Fruit fly (Drosophila melanogaster): ENCODE measurements around the gene CG17147.
A peak's percentile ranks its signal among the peaks of the same experiment; 100 is the strongest.

The CG17147 gene

DNA sequence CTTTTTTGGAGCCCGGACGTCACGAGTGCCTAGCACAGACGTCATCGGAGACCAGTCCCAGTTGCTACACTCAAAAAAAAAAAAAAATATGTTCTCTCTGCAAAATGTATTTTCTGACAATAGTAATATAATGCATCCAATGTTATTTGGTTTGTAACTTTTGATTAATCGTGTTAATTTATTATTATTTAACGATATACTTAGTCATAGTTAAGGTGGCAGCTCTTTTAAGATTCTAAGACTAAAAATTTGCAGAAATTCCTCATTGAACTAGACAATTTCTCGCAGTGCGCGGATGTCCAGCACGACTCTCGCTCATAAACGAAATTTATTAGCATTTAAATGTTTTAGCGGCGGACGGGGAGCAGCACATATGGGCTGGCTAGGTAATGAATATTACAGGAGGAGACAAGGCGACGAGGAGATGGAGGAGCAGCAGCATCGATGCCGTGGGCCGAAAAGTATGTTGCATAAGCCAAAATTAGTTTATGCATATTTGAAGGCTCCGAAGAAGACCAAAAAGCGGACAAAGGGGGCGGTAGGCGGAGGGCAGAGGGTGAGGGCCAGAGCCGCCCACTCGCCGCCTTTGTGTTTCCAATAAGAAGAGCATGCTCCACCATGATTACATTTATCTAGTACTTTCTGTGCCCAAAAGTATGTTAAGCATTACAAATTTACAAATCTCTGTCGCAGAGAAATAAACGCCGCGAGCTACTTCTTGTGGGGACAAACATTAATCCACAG is 40.2 kb upstream of the CG17147 start (continued):
- TF ChIP-seq trh (GFP tag; optimal IDR thresholded peaks at IDR 0.05): no peak
- TF ChIP-seq CG14710 (tag; optimal IDR thresholded peaks at IDR 0.05): peak; percentile 20
- TF ChIP-seq CG7745 (tag; optimal IDR thresholded peaks at IDR 0.05): no peak
- TF ChIP-seq gro (GFP tag; optimal IDR thresholded peaks at IDR 0.05): no peak
- no peak for TF ChIP-seq bbx (GFP tag; IDR thresholded peaks at IDR 0.05; ENCODE audit: partially characterized antibody)
- TF ChIP-seq C15 (GFP tag; IDR thresholded peaks at IDR 0.05): no peak
- TF ChIP-seq CG17359 (tag; optimal IDR thresholded peaks at IDR 0.05): peak; percentile 58
- no peak for TF ChIP-seq croc (GFP tag; conservative IDR thresholded peaks at IDR 0.05)
- TF ChIP-seq eve (GFP tag; optimal IDR thresholded peaks at IDR 0.05): peak in 1 of 2 experiments; percentile 60
- 0 out of 2 replicates have a peak, but pooled peaks have one; percentile 19 for TF ChIP-seq CG17328 (GFP tag; IDR thresholded peaks at IDR 0.05)
- TF ChIP-seq CG9797 (GFP tag; optimal IDR thresholded peaks at IDR 0.05): no peak
- peak; percentile 56; the same call in 1 of the 2 replicates for TF ChIP-seq seq (GFP tag; IDR thresholded peaks at IDR 0.05)
- TF ChIP-seq odd (GFP tag; optimal IDR thresholded peaks at IDR 0.05): no peak
- no peak for TF ChIP-seq sna (GFP tag; IDR thresholded peaks at IDR 0.05; ENCODE audit: partially characterized antibody)
- TF ChIP-seq vvl (GFP tag; IDR thresholded peaks at IDR 0.05): peak; percentile 34; the same call in 1 of the 2 replicates
- no peak for TF ChIP-seq pho (GFP tag; optimal IDR thresholded peaks at IDR 0.05)
- TF ChIP-seq ab (GFP tag; optimal IDR thresholded peaks at IDR 0.05): no peak
- TF ChIP-seq Dip2 (GFP tag; IDR thresholded peaks at IDR 0.05): 0 out of 2 replicates have a peak, but pooled peaks have one; percentile 12
- TF ChIP-seq CG34224 (GFP tag; IDR thresholded peaks at IDR 0.05; ENCODE audit: partially characterized antibody): no peak
- TF ChIP-seq CG8478 (optimal IDR thresholded peaks at IDR 0.05): no peak
- TF ChIP-seq CG16815 (GFP tag; optimal IDR thresholded peaks at IDR 0.05): peak; percentile 59
- TF ChIP-seq CG15479 (GFP tag; optimal IDR thresholded peaks at IDR 0.05): no peak
- TF ChIP-seq CG15269 (tag; optimal IDR thresholded peaks at IDR 0.05): peak; percentile 59
- TF ChIP-seq Rfx (GFP tag; IDR thresholded peaks at IDR 0.05): peak; percentile 61; the same call in 1 of the 2 replicates
- TF ChIP-seq emc (GFP tag; optimal IDR thresholded peaks at IDR 0.05): no peak
- no peak for TF ChIP-seq CG31388 (GFP tag; optimal IDR thresholded peaks at IDR 0.05)
- TF ChIP-seq NC2α (GFP tag; optimal IDR thresholded peaks at IDR 0.05): no peak
- TF ChIP-seq unpg (GFP tag; optimal IDR thresholded peaks at IDR 0.05): peak; percentile 53
- TF ChIP-seq Sox102F (GFP tag; optimal IDR thresholded peaks at IDR 0.05): peak; percentile 69
- no peak for TF ChIP-seq B-H1 (GFP tag; IDR thresholded peaks at IDR 0.05)
- TF ChIP-seq CG6654 (GFP tag; optimal IDR thresholded peaks at IDR 0.05): no peak
- peak; percentile 6 for TF ChIP-seq CG15011 (GFP tag; optimal IDR thresholded peaks at IDR 0.05)
- TF ChIP-seq sens-2 (GFP tag; IDR thresholded peaks at IDR 0.05): no peak
- no peak for TF ChIP-seq CG14965 (GFP tag; optimal IDR thresholded peaks at IDR 0.05; ENCODE audit: borderline replicate concordance)
- peak; percentile 35 for TF ChIP-seq CG13296 (GFP tag; optimal IDR thresholded peaks at IDR 0.05)
- TF ChIP-seq CG12942 (GFP tag; optimal IDR thresholded peaks at IDR 0.05): peak; percentile 14
- no peak for TF ChIP-seq sc (optimal IDR thresholded peaks at IDR 0.05)
- peak; percentile 40 for TF ChIP-seq sc (GFP tag; optimal IDR thresholded peaks at IDR 0.05)
- no peak for TF ChIP-seq gcm2 (GFP tag; optimal IDR thresholded peaks at IDR 0.05)
- peak; percentile 36 for TF ChIP-seq CG10267 (tag; optimal IDR thresholded peaks at IDR 0.05)
- TF ChIP-seq Dip3 (GFP tag; optimal IDR thresholded peaks at IDR 0.05): peak; percentile 12
- TF ChIP-seq Ravus (GFP tag; IDR thresholded peaks at IDR 0.05): no peak; the same call in 1 of the 2 replicates
- TF ChIP-seq Spps (tag; optimal IDR thresholded peaks at IDR 0.05): no peak
- no peak for TF ChIP-seq luna (GFP tag; optimal IDR thresholded peaks at IDR 0.05)
- TF ChIP-seq HHEX (GFP tag; optimal IDR thresholded peaks at IDR 0.05): peak; percentile 48
- peak; percentile 47 for TF ChIP-seq CG1647 (GFP tag; optimal IDR thresholded peaks at IDR 0.05)
- TF ChIP-seq H15 (GFP tag; IDR thresholded peaks at IDR 0.05): no peak
- no peak for TF ChIP-seq Mes4 (GFP tag; optimal IDR thresholded peaks at IDR 0.05)
- TF ChIP-seq crol (GFP tag; IDR thresholded peaks at IDR 0.05): peak; percentile 86
- TF ChIP-seq row (GFP tag; IDR thresholded peaks at IDR 0.05): peak; percentile 71

Data from whole organism, embryonic.